Worm (Caenorhabditis elegans) whole organism, L4/young adult: ENCODE results near the gene T21D12.12.

Source experiments
- W03F9.2 ChIP-seq: fragments of 150-350 bp; optimal IDR thresholded peaks from 2 replicates; lab custom pipeline; 2014; ENCODE audit warnings: missing biosample characterization, missing genetic modification characterization
- dao-5 ChIP-seq: sonication (generic microtip); optimal IDR thresholded peaks from 2 replicates; lab custom pipeline; 2016; ENCODE audit warnings: missing genotype, missing genetic modification characterization, moderate library complexity, missing compliant biosample characterization
- him-1 ChIP-seq: sonication (generic microtip); optimal IDR thresholded peaks from 2 replicates; lab custom pipeline; 2016; ENCODE audit warnings: missing genotype, missing genetic modification reagents, missing genetic modification characterization, missing compliant biosample characterization

Gene T21D12.12

DNA sequence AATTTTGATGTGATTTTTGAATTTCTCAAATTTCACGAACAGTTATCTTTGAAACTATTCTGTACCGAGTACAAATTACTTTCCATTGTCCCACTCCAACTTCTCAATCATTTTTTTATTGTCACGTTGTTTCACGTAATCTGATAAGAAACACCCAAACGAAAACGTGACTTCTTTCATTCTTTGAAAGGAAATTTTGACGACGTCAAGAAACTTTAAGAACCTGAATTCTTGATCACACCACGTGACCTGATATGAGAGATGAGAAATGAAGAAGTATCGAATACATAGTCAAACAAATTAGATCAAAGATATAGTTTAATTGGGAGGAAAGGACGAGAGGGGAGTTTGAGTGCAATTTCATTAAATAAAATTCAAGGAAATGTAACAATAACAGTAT, 43.3 kb downstream of the T21D12.12 start:
- TF ChIP-seq dao-5 (tag; lab: Kevin White, UChicago): no peak
- no peak for TF ChIP-seq W03F9.2 (tag; lab: Kevin White, UChicago)
- no peak for TF ChIP-seq him-1

DNA sequence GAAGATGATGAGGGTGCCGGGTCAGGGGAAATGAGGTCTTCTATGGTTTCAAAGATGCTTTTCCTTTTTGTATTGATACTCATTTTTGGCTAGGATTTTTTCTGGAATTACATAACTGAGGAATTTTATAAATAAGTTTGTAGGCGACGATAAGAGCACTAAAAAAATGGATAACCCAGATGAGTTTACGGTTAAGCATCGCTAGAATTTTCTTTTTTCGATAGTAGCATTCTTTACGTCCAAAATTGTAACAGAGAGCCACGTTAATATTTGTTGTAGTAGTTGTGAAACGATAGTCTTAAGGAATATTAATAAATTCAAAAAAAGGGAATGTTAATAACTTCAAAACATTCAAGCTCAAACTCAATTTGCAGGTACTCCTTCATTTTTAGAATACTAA, 47.4 kb downstream of the T21D12.12 start, which contains the start of gene snai-1:
Gene snai-1 (minus strand): TSS at position 101 of the 400 bp plus-strand sequence.
- no peak for TF ChIP-seq dao-5 (tag; lab: Kevin White, UChicago)
- TF ChIP-seq W03F9.2 (tag; lab: Kevin White, UChicago): no peak
- no peak for TF ChIP-seq him-1

DNA sequence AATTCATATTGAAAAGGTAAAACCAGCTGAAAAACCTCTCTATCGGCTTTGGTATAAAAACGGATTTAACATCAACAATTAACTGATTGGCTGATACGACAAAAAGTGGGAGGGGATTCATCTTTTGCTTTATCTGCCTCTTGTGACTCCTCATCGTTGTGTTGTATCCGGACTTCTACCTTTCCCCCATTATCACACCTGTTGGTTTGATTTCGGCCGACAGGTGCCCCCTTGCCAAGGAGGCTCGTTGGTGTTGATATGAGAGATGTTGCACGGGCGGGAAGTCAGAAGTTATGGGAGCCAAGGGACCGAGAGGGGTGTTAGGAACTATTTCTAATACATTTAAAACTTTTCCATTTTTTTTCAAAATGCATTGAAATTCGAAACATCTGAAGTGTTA, 48.2 kb downstream of the T21D12.12 start:
- no peak for TF ChIP-seq W03F9.2 (tag; lab: Kevin White, UChicago)
